Worm (Caenorhabditis elegans): ENCODE results near the gene vit-5.

DNA sequence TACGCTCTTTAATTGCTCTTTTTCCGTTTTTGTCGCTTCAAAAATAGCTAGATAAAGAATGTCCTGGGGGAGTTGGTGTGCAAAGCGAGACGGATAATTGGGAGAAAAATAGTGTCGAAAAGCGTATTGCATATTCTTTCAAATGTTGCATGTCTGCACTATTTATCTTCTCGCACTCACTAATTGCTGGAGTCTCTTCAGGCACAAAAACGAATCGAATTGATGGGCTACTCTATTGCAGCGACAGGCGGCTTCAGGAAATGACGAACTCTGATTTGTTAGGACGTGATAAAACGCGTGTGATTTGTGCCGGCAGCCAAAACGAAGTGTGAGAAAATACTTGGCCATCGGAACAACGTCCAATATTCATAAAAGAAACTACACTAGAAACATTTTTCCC, 37.0 kb downstream of the vit-5 start:
- no peak for TF ChIP-seq med-1 (GFP tag; optimal IDR thresholded peaks at IDR 0.05; ENCODE audit: insufficient read depth)
- no peak for TF ChIP-seq ztf-23 (GFP tag; IDR thresholded peaks at IDR 0.05)
- TF ChIP-seq klf-2 (GFP tag; conservative IDR thresholded peaks at IDR 0.05) = no peak
